Fruit fly (Drosophila melanogaster) whole organism, embryonic: ENCODE data around the gene CG15506.
A peak's percentile ranks its signal among the peaks of the same experiment; 100 is the strongest.

Experiments
- ATbp ChIP-seq: fragments of 200-800 bp; sonication (Bioruptor generic); optimal IDR thresholded peaks from 2 replicates; lab custom pipeline; 2017; ENCODE audit warnings: missing biosample characterization, mild to moderate bottlenecking, missing genetic modification characterization, missing genetic modification reagents
- Ada2b ChIP-seq: fragments of 200-800 bp; sonication (Bioruptor generic); IDR thresholded peaks from 2 replicates; pipeline ENCODE4 v1.3.6; 2022; ENCODE audit warnings: missing biosample characterization, missing genetic modification characterization
- BEAF-32 ChIP-seq: fragments of 200-800 bp; sonication (Bioruptor generic); optimal IDR thresholded peaks from 3 replicates; lab custom pipeline; 2017; ENCODE audit warnings: missing biosample characterization, missing genetic modification characterization, mild to moderate bottlenecking, moderate library complexity, missing genetic modification reagents
- CG10543 ChIP-seq: fragments of 200-800 bp; sonication (Bioruptor generic); optimal IDR thresholded peaks from 3 replicates; lab custom pipeline; 2017; ENCODE audit warnings: missing biosample characterization, mild to moderate bottlenecking, missing genetic modification characterization, moderate library complexity
- CG10959 ChIP-seq: fragments of 200-800 bp; sonication (Bioruptor generic); IDR thresholded peaks from 2 replicates; pipeline ENCODE4 v1.3.6; 2022; ENCODE audit warnings: missing biosample characterization, missing genetic modification characterization
- CG11504 ChIP-seq: fragments of 200-800 bp; sonication (Bioruptor generic); optimal IDR thresholded peaks from 3 replicates; lab custom pipeline; 2019; ENCODE audit warnings: missing biosample characterization, mild to moderate bottlenecking, missing genetic modification characterization, moderate library complexity
- CG12219 ChIP-seq: fragments of 200-800 bp; sonication (Bioruptor generic); optimal IDR thresholded peaks from 3 replicates; lab custom pipeline; 2018; ENCODE audit warnings: missing biosample characterization, mild to moderate bottlenecking, missing genetic modification characterization
- CG12659 ChIP-seq: fragments of 200-800 bp; sonication (Bioruptor generic); optimal IDR thresholded peaks from 3 replicates; lab custom pipeline; 2017; ENCODE audit warnings: mild to moderate bottlenecking, missing biosample characterization, missing genetic modification reagents, missing genetic modification characterization
- CG12744 ChIP-seq: fragments of 200-800 bp; sonication (Bioruptor generic); optimal IDR thresholded peaks from 2 replicates; lab custom pipeline; 2016; ENCODE audit warnings: missing biosample characterization, missing genetic modification characterization
- CG12942 ChIP-seq: fragments of 200-800 bp; sonication (Bioruptor generic); optimal IDR thresholded peaks from 3 replicates; lab custom pipeline; 2016; ENCODE audit warnings: missing biosample characterization, missing genetic modification characterization
- CG13123 ChIP-seq: fragments of 200-800 bp; sonication (Bioruptor generic); optimal IDR thresholded peaks from 2 replicates; lab custom pipeline; 2016; ENCODE audit warnings: missing biosample characterization, missing genetic modification characterization
- CG15011 ChIP-seq: fragments of 200-800 bp; sonication (Bioruptor generic); optimal IDR thresholded peaks from 3 replicates; lab custom pipeline; 2018; ENCODE audit warnings: missing biosample characterization, mild to moderate bottlenecking, missing genetic modification characterization
- CG15601 ChIP-seq: fragments of 200-800 bp; sonication (Bioruptor generic); optimal IDR thresholded peaks from 3 replicates; lab custom pipeline; 2019; ENCODE audit warnings: missing biosample characterization, mild to moderate bottlenecking, missing genetic modification characterization, moderate library complexity
- CG15696 ChIP-seq: fragments of 200-800 bp; sonication (Bioruptor generic); optimal IDR thresholded peaks from 2 replicates; lab custom pipeline; 2019; ENCODE audit warnings: missing biosample characterization, mild to moderate bottlenecking, missing genetic modification characterization, moderate library complexity
- CG18262 ChIP-seq: fragments of 200-800 bp; optimal IDR thresholded peaks from 3 replicates; lab custom pipeline; 2019; ENCODE audit warnings: missing biosample characterization, mild to moderate bottlenecking, missing genetic modification characterization, moderate library complexity
- CG18476 ChIP-seq: fragments of 200-800 bp; sonication (Bioruptor generic); optimal IDR thresholded peaks from 2 replicates; lab custom pipeline; 2016; ENCODE audit warnings: missing biosample characterization, mild to moderate bottlenecking, missing genetic modification characterization
- CG2678 ChIP-seq: fragments of 200-800 bp; sonication (Bioruptor generic); optimal IDR thresholded peaks from 3 replicates; lab custom pipeline; 2019; ENCODE audit warnings: missing biosample characterization, mild to moderate bottlenecking, missing genetic modification characterization, moderate library complexity
- CG4360 ChIP-seq: fragments of 200-800 bp; sonication (Bioruptor generic); IDR thresholded peaks from 2 replicates; pipeline ENCODE4 v1.3.6; 2022; ENCODE audit warnings: missing biosample characterization, missing genetic modification characterization
- CG6654 ChIP-seq: fragments of 200-800 bp; sonication (Bioruptor generic); optimal IDR thresholded peaks from 2 replicates; lab custom pipeline; 2017; ENCODE audit warnings: missing biosample characterization, mild to moderate bottlenecking, missing genetic modification characterization
- CG6689 ChIP-seq: fragments of 200-800 bp; sonication (Bioruptor generic); IDR thresholded peaks from 2 replicates; pipeline ENCODE4 v1.3.6; 2022; ENCODE audit warnings: missing biosample characterization, missing genetic modification characterization
- CG9437 ChIP-seq: fragments of 200-800 bp; sonication (Bioruptor generic); optimal IDR thresholded peaks from 2 replicates; lab custom pipeline; 2018; ENCODE audit warnings: missing biosample characterization, mild to moderate bottlenecking, missing genetic modification characterization
- CG9876 ChIP-seq: fragments of 200-800 bp; sonication (Bioruptor generic); optimal IDR thresholded peaks from 2 replicates; lab custom pipeline; 2016; ENCODE audit warnings: missing biosample characterization, missing genetic modification characterization
- Camta ChIP-seq: fragments of 200-800 bp; sonication (Bioruptor generic); optimal IDR thresholded peaks from 2 replicates; lab custom pipeline; 2016; ENCODE audit warnings: missing biosample characterization, missing genetic modification characterization
- Chrac-16 ChIP-seq: fragments of 200-800 bp; sonication (Bioruptor generic); optimal IDR thresholded peaks from 3 replicates; lab custom pipeline; 2016; ENCODE audit warnings: missing biosample characterization, missing genetic modification characterization
- CoRest ChIP-seq: fragments of 200-800 bp; sonication (Bioruptor generic); optimal IDR thresholded peaks from 3 replicates; lab custom pipeline; 2018; ENCODE audit warnings: missing biosample characterization, mild to moderate bottlenecking, missing genetic modification characterization, moderate library complexity
- Dip2 ChIP-seq: fragments of 200-800 bp; sonication (Bioruptor generic); IDR thresholded peaks from 2 replicates; pipeline ENCODE4 v1.3.6; 2022; ENCODE audit warnings: missing biosample characterization, missing genetic modification characterization
- Dip3 ChIP-seq: fragments of 200-800 bp; sonication (Bioruptor generic); optimal IDR thresholded peaks from 3 replicates; lab custom pipeline; 2016; ENCODE audit warnings: missing biosample characterization, missing genetic modification characterization
- Ets65A ChIP-seq: fragments of 200-800 bp; sonication (Bioruptor generic); peaks from one replicate; lab custom pipeline; 2016; ENCODE audit warnings: missing biosample characterization, missing genetic modification characterization
- Six4 ChIP-seq: fragments of 200-800 bp; sonication (Bioruptor generic); optimal IDR thresholded peaks from 2 replicates; lab custom pipeline; 2016; ENCODE audit warnings: missing biosample characterization, missing genetic modification characterization
- Vsx1 ChIP-seq: fragments of 200-800 bp; sonication (Bioruptor generic); optimal IDR thresholded peaks from 2 replicates; lab custom pipeline; 2017; ENCODE audit warnings: missing biosample characterization, mild to moderate bottlenecking, missing genetic modification characterization, missing genetic modification reagents
- br ChIP-seq: fragments of >200 bp; optimal IDR thresholded peaks from 2 replicates; lab custom pipeline; 2017
- dan ChIP-seq: fragments of 200-800 bp; sonication (Bioruptor generic); IDR thresholded peaks from 2 replicates; pipeline ENCODE4 v1.3.6; 2022; ENCODE audit warnings: missing biosample characterization, missing genetic modification characterization
- en ChIP-seq: fragments of 200-800 bp; sonication (Bioruptor generic); optimal IDR thresholded peaks from 2 replicates; lab custom pipeline; 2016; ENCODE audit warnings: missing biosample characterization, missing genetic modification characterization
- ewg ChIP-seq: fragments of 200-800 bp; sonication (Bioruptor generic); optimal IDR thresholded peaks from 3 replicates; lab custom pipeline; 2017; ENCODE audit warnings: mild to moderate bottlenecking, missing biosample characterization, missing genetic modification reagents, missing genetic modification characterization
- gcm ChIP-seq: fragments of 200-800 bp; sonication (Bioruptor generic); optimal IDR thresholded peaks from 2 replicates; lab custom pipeline; 2019; ENCODE audit warnings: missing biosample characterization, mild to moderate bottlenecking, missing genetic modification characterization, moderate library complexity
- gcm2 ChIP-seq: fragments of 200-800 bp; sonication (Bioruptor generic); optimal IDR thresholded peaks from 2 replicates; lab custom pipeline; 2016; ENCODE audit warnings: missing biosample characterization, missing genetic modification characterization
- gt ChIP-seq: fragments of 200-800 bp; sonication (Bioruptor generic); IDR thresholded peaks from 2 replicates; pipeline ENCODE4 v1.3.6; 2022; ENCODE audit warnings: missing biosample characterization, missing genetic modification characterization
- jing ChIP-seq: fragments of 200-800 bp; sonication (Bioruptor generic); optimal IDR thresholded peaks from 2 replicates; lab custom pipeline; 2018; ENCODE audit warnings: missing biosample characterization, mild to moderate bottlenecking, missing genetic modification characterization
- ken ChIP-seq: fragments of 200-800 bp; sonication (Bioruptor generic); IDR thresholded peaks from 3 replicates; pipeline ENCODE4 v1.3.6; 2022; ENCODE audit warnings: missing biosample characterization, missing genetic modification characterization
- knrl ChIP-seq: fragments of 200-800 bp; sonication (Bioruptor generic); IDR thresholded peaks from 3 replicates; pipeline ENCODE4 v1.3.6; 2022; ENCODE audit warnings: missing biosample characterization, missing genetic modification characterization; ENCODE audit not compliant: partially characterized antibody
- maf-S ChIP-seq: fragments of 200-800 bp; sonication (Bioruptor generic); optimal IDR thresholded peaks from 2 replicates; lab custom pipeline; 2016; ENCODE audit warnings: missing biosample characterization, missing genetic modification characterization
- mld ChIP-seq: fragments of 200-800 bp; sonication (Bioruptor generic); IDR thresholded peaks from 3 replicates; pipeline ENCODE4 v1.3.6; 2022; ENCODE audit warnings: missing biosample characterization, missing genetic modification characterization; ENCODE audit not compliant: partially characterized antibody
- nmo ChIP-seq: fragments of 200-800 bp; sonication (Bioruptor generic); optimal IDR thresholded peaks from 2 replicates; lab custom pipeline; 2018; ENCODE audit warnings: missing biosample characterization, mild to moderate bottlenecking, missing genetic modification characterization, moderate library complexity
- otp ChIP-seq: fragments of 200-800 bp; sonication (Bioruptor generic); IDR thresholded peaks from 3 replicates; pipeline ENCODE4, ENCODE4 v1.3.6; 2022; ENCODE audit warnings: missing biosample characterization, missing genetic modification characterization
- pum ChIP-seq: fragments of 200-800 bp; sonication (Bioruptor generic); optimal IDR thresholded peaks from 2 replicates; lab custom pipeline; 2016; ENCODE audit warnings: missing biosample characterization, missing genetic modification characterization
- row ChIP-seq: fragments of 200-800 bp; sonication (Bioruptor generic); IDR thresholded peaks from 3 replicates; pipeline ENCODE4 v1.3.6; 2022; ENCODE audit warnings: missing biosample characterization, missing genetic modification characterization
- sisA ChIP-seq: fragments of 200-800 bp; sonication (Bioruptor generic); IDR thresholded peaks from 2 replicates; pipeline ENCODE4 v1.3.6; 2022; ENCODE audit warnings: missing biosample characterization, missing genetic modification characterization
- ssp ChIP-seq: fragments of 200-800 bp; sonication (Bioruptor generic); IDR thresholded peaks from 2 replicates; pipeline ENCODE4 v1.3.6; 2022; ENCODE audit warnings: missing biosample characterization, missing genetic modification characterization
- trem ChIP-seq: fragments of 200-800 bp; optimal IDR thresholded peaks from 3 replicates; lab custom pipeline; 2019; ENCODE audit warnings: missing biosample characterization, mild to moderate bottlenecking, missing genetic modification characterization, moderate library complexity
- twi ChIP-seq: fragments of 200-800 bp; optimal IDR thresholded peaks from 2 replicates; lab custom pipeline; 2019; ENCODE audit warnings: missing biosample characterization, mild to moderate bottlenecking, missing genetic modification characterization, moderate library complexity
- unc-4 ChIP-seq: fragments of 200-800 bp; sonication (Bioruptor generic); IDR thresholded peaks from 2 replicates; pipeline ENCODE4 v1.3.6; 2022; ENCODE audit warnings: missing biosample characterization, missing genetic modification characterization; ENCODE audit not compliant: partially characterized antibody
- unpg ChIP-seq: fragments of 200-800 bp; sonication (Bioruptor generic); optimal IDR thresholded peaks from 3 replicates; lab custom pipeline; 2018; ENCODE audit warnings: missing biosample characterization, mild to moderate bottlenecking, missing genetic modification characterization, moderate library complexity

CG15506 gene

dm6 chr3R:29717519-29717918 lies 944 bp upstream of the CG15506 start (continued):
- TF ChIP-seq unpg (GFP tag; lab: Kevin White, UChicago) (peak; percentile 64), CG12744 (GFP tag; lab: Kevin White, UChicago) (no peak), CG9876 (GFP tag; lab: Kevin White, UChicago) (no peak), sisA (GFP tag; lab: Robert Waterston, UW) (peak; percentile 59), Dip2 (GFP tag; lab: Robert Waterston, UW) (no peak), en (GFP tag; lab: Kevin White, UChicago) (no peak), CG18476 (GFP tag; lab: Kevin White, UChicago) (no peak), Chrac-16 (GFP tag; lab: Kevin White, UChicago) (no peak), CG9437 (GFP tag; lab: Kevin White, UChicago) (no peak), dan (GFP tag; lab: Robert Waterston, UW) (no peak), br (lab: Kevin White, UChicago) (no peak), ewg (no peak), CG10543 (no peak), CG12942 (GFP tag; lab: Kevin White, UChicago) (peak; percentile 14), Dip3 (GFP tag; lab: Kevin White, UChicago) (no peak), mld (GFP tag; lab: Robert Waterston, UW) (no peak), Six4 (peak; percentile 5), CG18262 (tag; lab: Kevin White, UChicago) (peak; percentile 5), Camta (no peak), CG15696 (tag; lab: Kevin White, UChicago) (no peak), jing (peak; percentile 41), maf-S (GFP tag; lab: Kevin White, UChicago) (peak; percentile 4), gcm (GFP tag; lab: Kevin White, UChicago) (no peak), CG12659 (GFP tag; lab: Kevin White, UChicago) (no peak), twi (no peak), BEAF-32 (no peak), nmo (peak; percentile 25), CG15601 (tag; lab: Kevin White, UChicago) (peak; percentile 0), CG11504 (peak; percentile 55), CG10959 (GFP tag; lab: Robert Waterston, UW) (no peak), CG15011 (GFP tag; lab: Kevin White, UChicago) (no peak), trem (tag; lab: Kevin White, UChicago) (no peak), CoRest (tag; lab: Kevin White, UChicago) (peak; percentile 6), Vsx1 (no peak), ATbp (GFP tag; lab: Kevin White, UChicago) (peak; percentile 63), gt (GFP tag; lab: Robert Waterston, UW) (no peak), CG6654 (GFP tag; lab: Kevin White, UChicago) (no peak), CG12219 (GFP tag; lab: Kevin White, UChicago) (no peak), CG6689 (GFP tag; lab: Robert Waterston, UW) (0 out of 2 replicates have a peak, but pooled peaks have one; percentile 22), unc-4 (GFP tag; lab: Robert Waterston, UW) (no peak), CG4360 (GFP tag; lab: Robert Waterston, UW) (no peak), ssp (GFP tag; lab: Robert Waterston, UW) (no peak), CG13123 (GFP tag; lab: Kevin White, UChicago) (no peak), knrl (GFP tag; lab: Robert Waterston, UW) (no peak), Ada2b (no peak), gcm2 (GFP tag; lab: Kevin White, UChicago) (no peak), otp (0 out of 3 replicates have a peak, but pooled peaks have one; percentile 47), ken (GFP tag; lab: Robert Waterston, UW) (no peak), row (GFP tag; lab: Robert Waterston, UW) (peak; percentile 47), Ets65A (GFP tag; lab: Kevin White, UChicago) (peak; percentile 14), CG2678 (tag; lab: Kevin White, UChicago) (peak; percentile 13), pum (GFP tag; lab: Kevin White, UChicago) (peak; percentile 6)
